Worm (Caenorhabditis elegans) whole organism, L2 larva: ENCODE results near the gene hmg-12.

Source experiments
- F13H6.1 ChIP-seq: sonication (generic microtip); optimal IDR thresholded peaks from 2 replicates; lab custom pipeline; 2016; ENCODE audit warnings: missing genetic modification characterization, missing compliant biosample characterization
- ama-1 ChIP-seq: fragments of 150-350 bp; optimal IDR thresholded peaks from 2 replicates; lab custom pipeline; 2018; ENCODE audit warnings: inconsistent platforms
- blmp-1 ChIP-seq: sonication (generic microtip); optimal IDR thresholded peaks from 2 replicates; lab custom pipeline; 2017; ENCODE audit warnings: missing genetic modification characterization, mild to moderate bottlenecking, missing compliant biosample characterization, antibody characterized with exemption, moderate library complexity; ENCODE audit not compliant: insufficient read depth
- crh-2 ChIP-seq: sonication (generic microtip); optimal IDR thresholded peaks from 2 replicates; lab custom pipeline; 2017; ENCODE audit warnings: missing biosample characterization, missing genetic modification characterization
- egl-27 ChIP-seq: sonication (generic microtip); optimal IDR thresholded peaks from 3 replicates; lab custom pipeline; 2017; ENCODE audit warnings: missing biosample characterization, missing genetic modification reagents, missing genetic modification characterization
- elt-3 ChIP-seq: sonication (generic microtip); optimal IDR thresholded peaks from 2 replicates; lab custom pipeline; 2017; ENCODE audit warnings: missing biosample characterization, missing genetic modification characterization
- lin-11 ChIP-seq: fragments of 150-350 bp; sonication (generic microtip); optimal IDR thresholded peaks from 2 replicates; lab custom pipeline; 2014; ENCODE audit warnings: missing biosample characterization, missing genetic modification characterization, inconsistent platforms, mixed read lengths
- lsy-2 ChIP-seq, 2 experiments: fragments of 150-350 bp in 1 of 2; sonication (generic microtip) in 1 of 2; optimal IDR thresholded peaks; 2 replicates each; lab custom pipeline; 2014 to 2017; ENCODE audit warnings: missing biosample characterization in 2 of 2, missing genetic modification characterization in 2 of 2
- nhr-10 ChIP-seq: sonication (generic microtip); optimal IDR thresholded peaks from 2 replicates; lab custom pipeline; 2017; ENCODE audit warnings: missing biosample characterization, missing genetic modification characterization
- nhr-11 ChIP-seq: fragments of 150-350 bp; optimal IDR thresholded peaks from 2 replicates; lab custom pipeline; 2014; ENCODE audit warnings: missing biosample characterization, missing genetic modification characterization
- nhr-25 ChIP-seq: fragments of 150-350 bp; sonication (generic microtip); optimal IDR thresholded peaks from 3 replicates; lab custom pipeline; 2014; ENCODE audit warnings: missing biosample characterization, missing genetic modification characterization
- nhr-77 ChIP-seq: fragments of 150-350 bp; optimal IDR thresholded peaks from 2 replicates; lab custom pipeline; 2014; ENCODE audit warnings: missing biosample characterization, missing genetic modification characterization
- snpc-4 ChIP-seq: fragments of 150-350 bp; optimal IDR thresholded peaks from 2 replicates; lab custom pipeline; 2014; ENCODE audit warnings: missing biosample characterization, missing genetic modification characterization
- unc-55 ChIP-seq: fragments of 150-350 bp; sonication (generic microtip); optimal IDR thresholded peaks from 3 replicates; lab custom pipeline; 2014; ENCODE audit warnings: missing biosample characterization, missing genetic modification reagents, missing genetic modification characterization

DNA sequence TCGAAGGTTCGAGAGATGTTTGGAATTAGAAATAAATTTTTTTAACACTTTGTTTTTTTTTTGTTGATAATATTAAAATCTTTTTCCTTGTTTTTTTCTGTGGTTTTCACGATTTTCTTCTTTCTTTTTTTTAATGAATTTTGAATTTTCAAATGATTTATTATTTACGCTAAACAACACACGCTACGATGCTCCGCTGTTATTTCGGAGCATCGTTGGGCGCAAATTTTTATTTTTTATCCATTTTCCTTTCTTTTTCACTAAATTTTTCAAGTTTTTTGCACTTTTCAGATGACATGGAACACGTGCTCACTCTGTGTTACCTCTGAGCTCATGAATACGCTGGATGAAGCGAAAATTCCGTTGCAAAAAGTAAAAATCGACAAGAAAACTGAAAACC is 45.8 kb downstream of the hmg-12 start, which contains the start of the genes W03C9.1 and W03C9.2:
- TF ChIP-seq crh-2 (tag; lab: Kevin White, UChicago) (no peak), ama-1 (lab: Kevin White, UChicago) (no peak), egl-27 (no peak), nhr-10 (tag; lab: Kevin White, UChicago) (no peak), nhr-25 (tag; lab: Kevin White, UChicago) (no peak), nhr-11 (no peak), F13H6.1 (tag; lab: Kevin White, UChicago) (no peak), blmp-1 (no peak), snpc-4 (tag; lab: Kevin White, UChicago) (no peak), elt-3 (tag; lab: Kevin White, UChicago) (no peak), lin-11 (tag; lab: Kevin White, UChicago) (no peak), unc-55 (GFP tag; lab: Kevin White, UChicago) (no peak), nhr-77 (tag; lab: Kevin White, UChicago) (no peak), lsy-2 (tag; optimal IDR thresholded peaks at IDR 0.05; lab: Kevin White, UChicago) (no peak)
